Fruit fly (Drosophila melanogaster) whole organism, embryonic: ENCODE measurements around the gene CG43075.

Source experiments
- Abd-B ChIP-seq: fragments of 200-800 bp; sonication (Bioruptor generic); optimal IDR thresholded peaks from 2 replicates; lab custom pipeline; 2018; ENCODE audit warnings: missing biosample characterization, mild to moderate bottlenecking, missing genetic modification characterization, moderate library complexity
- Bdp1 ChIP-seq: fragments of 200-800 bp; sonication (Bioruptor generic); optimal IDR thresholded peaks from 3 replicates; lab custom pipeline; 2016; ENCODE audit warnings: missing biosample characterization, missing genetic modification characterization
- Bteb2 ChIP-seq: fragments of 200-800 bp; sonication (Bioruptor generic); optimal IDR thresholded peaks from 2 replicates; lab custom pipeline; 2016; ENCODE audit warnings: missing biosample characterization, missing genetic modification characterization
- CG13287 ChIP-seq: fragments of 200-800 bp; sonication (Bioruptor generic); IDR thresholded peaks from 2 replicates; pipeline ENCODE4 v1.3.6; 2022; ENCODE audit warnings: missing biosample characterization, missing genetic modification characterization; ENCODE audit not compliant: partially characterized antibody
- CG13894 ChIP-seq: fragments of 200-800 bp; sonication (Bioruptor generic); optimal IDR thresholded peaks from 3 replicates; lab custom pipeline; 2018; ENCODE audit warnings: missing biosample characterization, mild to moderate bottlenecking, missing genetic modification characterization, moderate library complexity
- CG15514 ChIP-seq: fragments of 200-800 bp; sonication (Bioruptor generic); optimal IDR thresholded peaks from 3 replicates; lab custom pipeline; 2017; ENCODE audit warnings: missing biosample characterization, missing genetic modification characterization, mild to moderate bottlenecking, moderate library complexity, missing genetic modification reagents
- CG2889 ChIP-seq: fragments of 200-800 bp; sonication (Bioruptor generic); IDR thresholded peaks from 3 replicates; pipeline ENCODE4 v1.3.6; 2022; ENCODE audit warnings: missing biosample characterization, missing genetic modification characterization
- CG3065 ChIP-seq: fragments of 200-800 bp; sonication (Bioruptor generic); optimal IDR thresholded peaks from 2 replicates; lab custom pipeline; 2016; ENCODE audit warnings: missing biosample characterization, missing genetic modification characterization
- CG7963 ChIP-seq: fragments of 200-800 bp; sonication (Bioruptor generic); IDR thresholded peaks from 3 replicates; pipeline ENCODE4 v1.3.6; 2022; ENCODE audit warnings: missing biosample characterization, missing genetic modification characterization; ENCODE audit not compliant: partially characterized antibody
- CG9727 ChIP-seq: fragments of 200-800 bp; sonication (Bioruptor generic); optimal IDR thresholded peaks from 3 replicates; lab custom pipeline; 2017; ENCODE audit warnings: missing biosample characterization, mild to moderate bottlenecking, missing genetic modification characterization
- CTCF ChIP-seq: fragments of 200-800 bp; sonication (Bioruptor generic); optimal IDR thresholded peaks from 2 replicates; lab custom pipeline; 2017; ENCODE audit warnings: missing biosample characterization, mild to moderate bottlenecking, missing genetic modification characterization, moderate library complexity
- Deaf1 ChIP-seq: fragments of 200-800 bp; optimal IDR thresholded peaks from 3 replicates; lab custom pipeline; 2019; ENCODE audit warnings: missing biosample characterization, mild to moderate bottlenecking, missing genetic modification characterization, moderate library complexity
- Dp ChIP-seq: fragments of 200-800 bp; sonication (Bioruptor generic); optimal IDR thresholded peaks from 2 replicates; lab custom pipeline; 2018; ENCODE audit warnings: missing biosample characterization, mild to moderate bottlenecking, missing genetic modification characterization, moderate library complexity
- Ets97D ChIP-seq: fragments of 200-800 bp; sonication (Bioruptor generic); optimal IDR thresholded peaks from 3 replicates; lab custom pipeline; 2016; ENCODE audit warnings: missing biosample characterization, missing genetic modification characterization
- pzg ChIP-seq: fragments of 200-800 bp; sonication (Bioruptor generic); optimal IDR thresholded peaks from 3 replicates; lab custom pipeline; 2018; ENCODE audit warnings: missing biosample characterization, mild to moderate bottlenecking, missing genetic modification characterization, moderate library complexity
- sens ChIP-seq: fragments of 200-800 bp; sonication (Bioruptor generic); peaks from one replicate; lab custom pipeline; 2016; ENCODE audit warnings: missing biosample characterization, missing genetic modification characterization
- stwl ChIP-seq: fragments of 200-800 bp; sonication (Bioruptor generic); optimal IDR thresholded peaks from 3 replicates; lab custom pipeline; 2018; ENCODE audit warnings: missing biosample characterization, mild to moderate bottlenecking, missing genetic modification characterization, moderate library complexity

The CG43075 gene

DNA sequence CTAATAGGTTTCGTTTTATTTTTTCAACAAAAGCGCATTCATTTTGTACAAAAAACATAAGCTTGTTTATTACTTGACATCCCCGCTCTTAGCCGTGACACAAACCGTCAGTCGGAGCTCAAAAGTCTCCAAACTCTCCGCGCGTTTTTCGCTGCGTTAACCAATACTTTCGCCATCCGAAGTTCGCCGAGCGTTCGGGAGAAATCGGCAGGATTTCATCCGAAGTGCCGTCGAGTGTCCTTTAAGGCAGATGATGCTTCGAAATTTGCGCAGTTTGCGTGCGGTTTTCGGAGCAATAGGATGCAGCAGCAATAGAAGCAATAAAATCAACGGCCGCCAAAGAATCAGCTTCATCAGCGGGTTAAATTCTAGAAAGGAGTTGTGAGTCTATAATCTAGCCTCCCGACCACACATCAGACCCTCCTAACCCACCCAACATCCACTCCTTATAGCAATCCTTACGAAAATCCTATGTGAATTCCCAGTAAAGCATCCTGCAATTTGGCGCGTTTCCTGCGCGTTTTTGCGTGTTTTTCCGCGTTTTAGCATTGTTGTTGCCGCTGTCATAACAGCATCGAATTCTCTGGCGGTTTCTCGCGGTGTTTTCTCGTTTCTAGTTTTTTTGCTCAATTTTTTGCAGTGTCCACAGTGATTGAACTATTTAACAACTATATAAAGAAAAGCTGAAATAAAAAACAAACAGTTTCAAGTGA is 45.6 kb downstream of the CG43075 start, which contains the start of gene CG43737 (continued):
- TF ChIP-seq CG15514 (GFP tag; lab: Kevin White, UChicago) (peak; percentile 7), CG7963 (GFP tag; lab: Robert Waterston, UW) (no peak), CTCF (GFP tag; lab: Kevin White, UChicago) (peak; percentile 73), Dp (GFP tag; lab: Kevin White, UChicago) (peak; percentile 6), CG13894 (peak; percentile 31), sens (GFP tag; lab: Kevin White, UChicago) (peak; percentile 31), CG3065 (no peak), CG13287 (GFP tag; lab: Robert Waterston, UW) (0 out of 2 replicates have a peak, but pooled peaks have one; percentile 13), Ets97D (GFP tag; lab: Kevin White, UChicago) (no peak), Abd-B (GFP tag; lab: Kevin White, UChicago) (no peak), CG9727 (no peak), Deaf1 (peak; percentile 97), CG2889 (GFP tag; lab: Robert Waterston, UW) (no peak), Bdp1 (GFP tag; lab: Kevin White, UChicago) (no peak), Bteb2 (no peak), stwl (tag; lab: Kevin White, UChicago) (peak; percentile 64), pzg (GFP tag; lab: Kevin White, UChicago) (peak; percentile 21)
- TF ChIP-seq, all 482 proteins: peak for 20
